Worm (Caenorhabditis elegans): ENCODE results near the gene ugt-11.

ce11 chrV:4890781-4891180 is 4.1 kb downstream of the ugt-11 start:
- no peak for TF ChIP-seq elt-3 (tag; optimal IDR thresholded peaks at IDR 0.05)
- no peak for TF ChIP-seq lsy-2 (tag; optimal IDR thresholded peaks at IDR 0.05)

All from whole organism, L1 larva.